Worm (Caenorhabditis elegans) whole organism, midembryonic: Measurements from ENCODE around the gene pigx-1.
"Not testable (repeated sequence)": the region's sequence is repeated elsewhere in the genome, so short reads cannot be mapped to it uniquely, and the experiment has no call there.

Experiments
- cog-1 ChIP-seq: sonication (generic microtip); optimal IDR thresholded peaks from 2 replicates; lab custom pipeline; 2016; ENCODE audit warnings: missing genetic modification characterization, missing compliant biosample characterization
- flt-1 ChIP-seq: fragments of 200-800 bp; sonication (Bioruptor generic); IDR thresholded peaks from 2 replicates; pipeline ENCODE4 v1.3.6; 2022; ENCODE audit warnings: missing genetic modification characterization, missing compliant biosample characterization
- med-1 ChIP-seq: sonication (generic microtip); optimal IDR thresholded peaks from 2 replicates; lab custom pipeline; 2017; ENCODE audit warnings: missing genetic modification characterization, mild to moderate bottlenecking, missing compliant biosample characterization, antibody characterized with exemption, missing genetic modification reagents; ENCODE audit not compliant: insufficient read depth
- tab-1 ChIP-seq: fragments of 200-800 bp; sonication (Bioruptor generic); IDR thresholded peaks from 2 replicates; pipeline ENCODE4 v1.3.6; 2022; ENCODE audit warnings: missing genetic modification characterization, missing compliant biosample characterization

ce11 chrX:1070585-1070984, 26.2 kb downstream of the pigx-1 start:
- not testable (repeated sequence) for TF ChIP-seq med-1; flt-1 (GFP tag; lab: Robert Waterston, UW); cog-1 (tag; lab: Kevin White, UChicago); tab-1 (GFP tag; lab: Robert Waterston, UW)
